Worm (Caenorhabditis elegans) whole organism, mixed stage, embryonic: ENCODE data around the gene W05B10.4.

Source experiments
- mls-2 ChIP-seq: sonication (generic microtip); optimal IDR thresholded peaks from 2 replicates; lab custom pipeline; 2016; ENCODE audit warnings: mild to moderate bottlenecking, missing genetic modification characterization, moderate library complexity, missing compliant biosample characterization
- nhr-237 ChIP-seq: fragments of 150-350 bp; optimal IDR thresholded peaks from 2 replicates; lab custom pipeline; 2014; ENCODE audit warnings: missing biosample characterization, missing genetic modification characterization

ce11 chrV:12695155-12695554 is 27.1 kb downstream of the W05B10.4 start, which contains the start of gene parn-1:
- TF ChIP-seq nhr-237: no peak
- TF ChIP-seq mls-2 (tag; lab: Kevin White, UChicago): no peak
